Fruit fly (Drosophila melanogaster) whole organism, pupa: ENCODE measurements around the gene CG11893.

Experiments used
- CG10348 ChIP-seq: fragments of 200-800 bp; sonication (Bioruptor generic); IDR thresholded peaks from 2 replicates; pipeline ENCODE4 v1.3.6; 2022; ENCODE audit warnings: missing biosample characterization, missing genetic modification characterization
- CG12605 ChIP-seq: fragments of 200-800 bp; sonication (Bioruptor generic); IDR thresholded peaks from 2 replicates; pipeline ENCODE4 v1.3.6; 2022; ENCODE audit warnings: missing biosample characterization, missing genetic modification characterization
- CG13204 ChIP-seq: fragments of 200-800 bp; sonication (Bioruptor generic); optimal IDR thresholded peaks from 2 replicates; lab custom pipeline; 2018; ENCODE audit warnings: missing biosample characterization, mild to moderate bottlenecking, missing genetic modification characterization, moderate library complexity
- CG14655 ChIP-seq: fragments of 200-800 bp; sonication (Bioruptor generic); optimal IDR thresholded peaks from 3 replicates; lab custom pipeline; 2017; ENCODE audit warnings: mild to moderate bottlenecking, missing biosample characterization, missing genetic modification reagents, missing genetic modification characterization
- CG15710 ChIP-seq: fragments of 200-800 bp; sonication (Bioruptor generic); optimal IDR thresholded peaks from 2 replicates; lab custom pipeline; 2018; ENCODE audit warnings: missing biosample characterization, mild to moderate bottlenecking, missing genetic modification characterization, moderate library complexity
- CG17806 ChIP-seq: fragments of 200-800 bp; sonication (Bioruptor generic); optimal IDR thresholded peaks from 2 replicates; lab custom pipeline; 2018; ENCODE audit warnings: missing biosample characterization, mild to moderate bottlenecking, missing genetic modification characterization, moderate library complexity
- CG32121 ChIP-seq: fragments of 200-800 bp; sonication (Bioruptor generic); IDR thresholded peaks from 2 replicates; pipeline ENCODE4 v1.3.6; 2022; ENCODE audit warnings: missing biosample characterization, missing genetic modification characterization
- CG34367 ChIP-seq: fragments of 200-800 bp; sonication (Bioruptor generic); optimal IDR thresholded peaks from 2 replicates; lab custom pipeline; 2018; ENCODE audit warnings: missing biosample characterization, mild to moderate bottlenecking, missing genetic modification characterization
- CG4496 ChIP-seq: fragments of 200-800 bp; sonication (Bioruptor generic); IDR thresholded peaks from 3 replicates; pipeline ENCODE4 v1.3.6; 2022; ENCODE audit warnings: missing biosample characterization, missing genetic modification characterization
- CG8159 ChIP-seq: fragments of 200-800 bp; sonication (Bioruptor generic); optimal IDR thresholded peaks from 3 replicates; lab custom pipeline; 2018; ENCODE audit warnings: missing biosample characterization, mild to moderate bottlenecking, missing genetic modification characterization, moderate library complexity
- CG8301 ChIP-seq: fragments of 200-800 bp; sonication (Bioruptor generic); optimal IDR thresholded peaks from 2 replicates; lab custom pipeline; 2018; ENCODE audit warnings: missing biosample characterization, mild to moderate bottlenecking, missing genetic modification characterization
- CG9948 ChIP-seq: fragments of 200-800 bp; sonication (Bioruptor generic); optimal IDR thresholded peaks from 2 replicates; lab custom pipeline; 2018; ENCODE audit warnings: missing biosample characterization, mild to moderate bottlenecking, missing genetic modification characterization, moderate library complexity
- D1 ChIP-seq: fragments of 200-800 bp; sonication (Bioruptor generic); optimal IDR thresholded peaks from 2 replicates; lab custom pipeline; 2018; ENCODE audit warnings: missing biosample characterization, mild to moderate bottlenecking, missing genetic modification characterization, moderate library complexity
- EcR ChIP-seq: fragments of 200-800 bp; sonication (Bioruptor generic); optimal IDR thresholded peaks from 3 replicates; lab custom pipeline; 2019; ENCODE audit warnings: missing biosample characterization, missing genetic modification characterization, mild to moderate bottlenecking, moderate library complexity, missing genetic modification reagents
- Ets98B ChIP-seq: fragments of 200-800 bp; sonication (Bioruptor generic); IDR thresholded peaks from 2 replicates; pipeline ENCODE4 v1.3.6; 2022; ENCODE audit warnings: missing biosample characterization, missing genetic modification characterization
- Pif1A ChIP-seq: fragments of 200-800 bp; sonication (Bioruptor generic); optimal IDR thresholded peaks from 3 replicates; lab custom pipeline; 2016; ENCODE audit warnings: missing biosample characterization, missing genetic modification characterization
- Pif1B ChIP-seq: fragments of 200-800 bp; sonication (Bioruptor generic); optimal IDR thresholded peaks from 3 replicates; lab custom pipeline; 2016; ENCODE audit warnings: missing biosample characterization, missing genetic modification characterization
- Snoo ChIP-seq: fragments of 200-800 bp; sonication (Bioruptor generic); optimal IDR thresholded peaks from 3 replicates; lab custom pipeline; 2017; ENCODE audit warnings: missing biosample characterization, mild to moderate bottlenecking, missing genetic modification characterization, inconsistent platforms
- fd96Ca ChIP-seq: fragments of 200-800 bp; sonication (Bioruptor generic); IDR thresholded peaks from 3 replicates; pipeline ENCODE4 v1.3.6; 2022; ENCODE audit warnings: missing biosample characterization, missing genetic modification characterization
- gl ChIP-seq: fragments of 200-800 bp; sonication (Bioruptor generic); optimal IDR thresholded peaks from 2 replicates; lab custom pipeline; 2018; ENCODE audit warnings: missing biosample characterization, mild to moderate bottlenecking, missing genetic modification characterization
- rn ChIP-seq: fragments of 200-800 bp; sonication (Bioruptor generic); IDR thresholded peaks from 2 replicates; pipeline ENCODE4 v1.3.6; 2022; ENCODE audit warnings: missing biosample characterization, missing genetic modification characterization

CG11893 gene

dm6 chr3R:25258628-25259240, 31.0 kb upstream of the CG11893 start, which contains the start of gene CG11857:
TSS of gene CG11857 (plus strand) at chr3R:25258898.
- peak; percentile 93 for TF ChIP-seq CG17806 (tag; lab: Kevin White, UChicago)
- peak; percentile 92 for TF ChIP-seq CG34367 (tag; lab: Kevin White, UChicago)
- peak; percentile 86 for TF ChIP-seq gl (tag; lab: Kevin White, UChicago)
- TF ChIP-seq CG12605 (GFP tag; lab: Robert Waterston, UW): peak; percentile 93
- no peak for TF ChIP-seq CG14655 (GFP tag; lab: Kevin White, UChicago)
- peak; percentile 98 for TF ChIP-seq fd96Ca (GFP tag; lab: Robert Waterston, UW)
- TF ChIP-seq Snoo (tag; lab: Kevin White, UChicago): peak; percentile 95
- peak; percentile 55 for TF ChIP-seq EcR
- TF ChIP-seq CG8159 (tag; lab: Kevin White, UChicago): peak; percentile 93
- no peak for TF ChIP-seq D1
- TF ChIP-seq CG8301 (tag; lab: Kevin White, UChicago): peak; percentile 92
- peak; percentile 97 for TF ChIP-seq CG32121 (GFP tag; lab: Robert Waterston, UW)
- peak; percentile 96 for TF ChIP-seq rn (GFP tag; lab: Robert Waterston, UW)
- peak; percentile 93 for TF ChIP-seq CG9948 (tag; lab: Kevin White, UChicago)
- TF ChIP-seq CG10348 (GFP tag; lab: Robert Waterston, UW): peak; percentile 96
- TF ChIP-seq Pif1B (GFP tag; lab: Kevin White, UChicago): no peak
- TF ChIP-seq Ets98B (GFP tag; lab: Robert Waterston, UW): peak; percentile 96
- TF ChIP-seq CG15710 (tag; lab: Kevin White, UChicago): peak; percentile 96
- no peak for TF ChIP-seq CG13204 (GFP tag; lab: Kevin White, UChicago)
- peak; percentile 98 for TF ChIP-seq CG4496 (GFP tag; lab: Robert Waterston, UW)
- no peak for TF ChIP-seq Pif1A (GFP tag; lab: Kevin White, UChicago)

DNA sequence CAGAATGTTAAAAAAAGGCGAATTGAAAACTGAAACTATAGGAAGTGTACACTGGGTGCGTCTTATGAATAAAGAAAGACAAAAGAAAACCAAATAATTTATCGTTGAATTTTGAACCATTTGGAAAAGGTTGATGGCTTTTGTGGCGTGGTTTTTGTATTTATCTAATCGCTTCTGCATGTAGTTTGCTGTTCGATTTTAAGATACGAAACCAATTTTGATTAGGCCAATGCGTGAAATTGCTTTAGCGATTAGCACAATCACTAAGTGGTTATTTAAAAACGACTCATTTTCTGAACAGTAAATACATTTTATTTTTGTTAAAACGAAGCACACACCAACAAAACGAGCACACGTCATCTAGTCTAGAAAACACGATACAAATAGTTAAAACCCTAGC, 29.0 kb upstream of the CG11893 start:
- TF ChIP-seq CG4496 (GFP tag; lab: Robert Waterston, UW) (no peak), fd96Ca (GFP tag; lab: Robert Waterston, UW) (no peak), CG14655 (GFP tag; lab: Kevin White, UChicago) (no peak)

DNA sequence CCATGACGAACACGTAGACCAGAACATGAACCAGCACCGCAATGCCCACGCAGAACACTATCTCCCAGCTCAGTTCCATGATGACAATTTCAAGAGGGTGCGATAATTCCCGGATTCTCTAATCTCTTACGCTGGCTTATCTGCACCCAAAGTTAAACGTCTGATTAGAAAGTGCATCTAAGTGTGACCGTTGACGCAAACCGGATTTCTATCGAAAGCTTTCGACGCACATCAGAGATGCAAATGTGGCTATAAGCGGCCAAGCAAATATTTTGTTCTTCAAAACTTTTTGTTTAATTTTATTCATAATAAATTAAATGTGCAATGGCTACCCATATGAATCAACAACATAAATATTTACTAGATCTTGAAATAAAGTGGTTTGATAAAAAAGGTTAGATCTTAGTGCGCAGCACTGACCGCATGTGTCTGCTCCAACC, 27.3 kb upstream of the CG11893 start, which contains the start of the genes Kdsr and CG11858:
Gene Kdsr, minus strand, starts transcription at position 177 of the 440 bp plus-strand sequence.
Gene CG11858, plus strand, starts transcription at position 420 of the 440 bp plus-strand sequence.
- TF ChIP-seq EcR (peak; percentile 81), Snoo (tag; lab: Kevin White, UChicago) (peak; percentile 34), CG15710 (tag; lab: Kevin White, UChicago) (peak; percentile 48), CG4496 (GFP tag; lab: Robert Waterston, UW) (peak; percentile 82), CG9948 (tag; lab: Kevin White, UChicago) (peak; percentile 49), CG34367 (tag; lab: Kevin White, UChicago) (peak; percentile 39), gl (tag; lab: Kevin White, UChicago) (no peak), Ets98B (GFP tag; lab: Robert Waterston, UW) (peak; percentile 62), CG8301 (tag; lab: Kevin White, UChicago) (no peak), rn (GFP tag; lab: Robert Waterston, UW) (no peak), Pif1B (GFP tag; lab: Kevin White, UChicago) (no peak), Pif1A (GFP tag; lab: Kevin White, UChicago) (no peak), fd96Ca (GFP tag; lab: Robert Waterston, UW) (peak; percentile 64; the same call in 2 of the 3 replicates), CG10348 (GFP tag; lab: Robert Waterston, UW) (peak; percentile 46; the same call in 1 of the 2 replicates), CG17806 (tag; lab: Kevin White, UChicago) (peak; percentile 53), CG14655 (GFP tag; lab: Kevin White, UChicago) (no peak), CG13204 (GFP tag; lab: Kevin White, UChicago) (no peak), D1 (no peak), CG8159 (tag; lab: Kevin White, UChicago) (no peak), CG32121 (GFP tag; lab: Robert Waterston, UW) (peak; percentile 75), CG12605 (GFP tag; lab: Robert Waterston, UW) (no peak)

DNA sequence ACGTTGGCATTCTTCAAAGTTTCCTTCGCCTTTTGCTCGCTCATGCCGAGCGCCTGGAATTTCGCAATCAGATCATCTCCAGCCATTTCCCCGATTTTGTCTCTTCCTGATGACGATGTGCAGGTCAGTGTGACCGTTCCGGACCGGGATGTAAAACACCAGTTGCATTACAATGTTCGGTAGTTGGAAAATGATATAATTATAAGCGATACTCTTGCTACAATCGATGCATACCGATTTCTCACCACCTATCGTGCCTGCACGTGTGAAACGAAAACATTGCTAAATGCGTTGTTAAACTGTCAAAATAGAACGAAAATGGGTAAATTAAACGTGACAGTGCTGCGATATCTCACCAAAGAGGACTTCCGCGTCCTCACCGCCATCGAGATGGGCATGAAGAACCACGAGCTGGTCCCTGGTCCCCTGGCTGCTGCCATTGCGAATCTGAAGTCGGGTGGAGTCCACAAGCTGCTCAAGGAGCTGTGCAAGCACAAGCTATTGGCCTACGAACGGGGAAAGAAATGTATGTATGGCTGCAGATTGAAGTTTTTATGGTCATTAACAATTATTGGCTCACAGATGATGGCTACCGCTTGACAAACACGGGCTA, 24.0 kb upstream of the CG11893 start, which contains the start of the genes GlnRS and RIOK2:
Gene GlnRS, minus strand, starts transcription at position 133 of the 613 bp plus-strand sequence.
Gene RIOK2, plus strand, starts transcription at position 256 of the 613 bp plus-strand sequence.
- TF ChIP-seq CG12605 (GFP tag; lab: Robert Waterston, UW): peak; percentile 51; the same call in 1 of the 2 replicates
- TF ChIP-seq CG34367 (tag; lab: Kevin White, UChicago): no peak

dm6 chr3R:25266751-25267150, 22.9 kb upstream of the CG11893 start:
- TF ChIP-seq Ets98B (GFP tag; lab: Robert Waterston, UW): no peak
- no peak for TF ChIP-seq CG13204 (GFP tag; lab: Kevin White, UChicago)
- no peak for TF ChIP-seq CG34367 (tag; lab: Kevin White, UChicago)
- no peak for TF ChIP-seq CG9948 (tag; lab: Kevin White, UChicago)
- no peak for TF ChIP-seq CG15710 (tag; lab: Kevin White, UChicago)
- no peak for TF ChIP-seq rn (GFP tag; lab: Robert Waterston, UW)
- TF ChIP-seq Pif1A (GFP tag; lab: Kevin White, UChicago): no peak
- TF ChIP-seq CG8159 (tag; lab: Kevin White, UChicago): no peak
- no peak for TF ChIP-seq fd96Ca (GFP tag; lab: Robert Waterston, UW)
- TF ChIP-seq CG32121 (GFP tag; lab: Robert Waterston, UW): no peak
- TF ChIP-seq CG10348 (GFP tag; lab: Robert Waterston, UW): no peak
- TF ChIP-seq Pif1B (GFP tag; lab: Kevin White, UChicago): no peak
- no peak for TF ChIP-seq gl (tag; lab: Kevin White, UChicago)
- no peak for TF ChIP-seq CG4496 (GFP tag; lab: Robert Waterston, UW)
- no peak for TF ChIP-seq EcR
- no peak for TF ChIP-seq CG17806 (tag; lab: Kevin White, UChicago)
- TF ChIP-seq Snoo (tag; lab: Kevin White, UChicago): no peak
- TF ChIP-seq CG8301 (tag; lab: Kevin White, UChicago): no peak
- no peak for TF ChIP-seq CG14655 (GFP tag; lab: Kevin White, UChicago)
- no peak for TF ChIP-seq CG12605 (GFP tag; lab: Robert Waterston, UW)
